Fruit fly (Drosophila melanogaster): Measurements from ENCODE around the gene CG33271.

The CG33271 gene

DNA sequence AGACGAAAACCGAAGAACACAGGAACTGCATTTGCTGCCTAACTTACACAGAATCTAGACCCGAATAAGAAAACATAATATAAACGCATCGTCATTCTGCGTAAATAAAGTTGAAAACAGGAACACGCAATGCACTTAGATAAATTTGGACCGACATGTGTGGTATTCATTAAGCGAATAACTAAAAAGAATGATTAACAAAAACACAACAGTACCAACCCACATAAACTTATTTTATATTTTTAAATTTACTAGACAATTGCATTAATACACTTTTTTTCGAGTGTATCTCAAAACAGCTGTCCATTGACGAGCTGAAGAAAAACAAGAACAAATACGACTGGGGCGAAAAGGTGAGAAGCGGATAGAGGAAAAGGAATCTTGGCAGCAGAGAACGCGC is 23.0 kb downstream of the CG33271 start (continued):
- peak; percentile 61 for TF ChIP-seq maf-S (GFP tag; optimal IDR thresholded peaks at IDR 0.05)
- TF ChIP-seq danr (GFP tag; IDR thresholded peaks at IDR 0.05): peak; percentile 69; the same call in 1 of the 2 replicates
- TF ChIP-seq CG6654 (GFP tag; optimal IDR thresholded peaks at IDR 0.05): peak; percentile 48
- TF ChIP-seq Bdp1 (GFP tag; optimal IDR thresholded peaks at IDR 0.05): peak; percentile 63
- TF ChIP-seq sens (GFP tag): peak; percentile 99
- TF ChIP-seq CG10267 (tag; optimal IDR thresholded peaks at IDR 0.05): peak; percentile 90
- TF ChIP-seq CG1024 (GFP tag; IDR thresholded peaks at IDR 0.05): peak; percentile 74
- TF ChIP-seq CG7839 (tag; optimal IDR thresholded peaks at IDR 0.05): peak; percentile 85
- TF ChIP-seq jigr1 (GFP tag; IDR thresholded peaks at IDR 0.05): no peak
- TF ChIP-seq nom (GFP tag; optimal IDR thresholded peaks at IDR 0.05): peak; percentile 26
- peak; percentile 63 for TF ChIP-seq cato (GFP tag; optimal IDR thresholded peaks at IDR 0.05; ENCODE audit: borderline replicate concordance)
- TF ChIP-seq CG6254 (GFP tag; optimal IDR thresholded peaks at IDR 0.05): peak; percentile 93
- TF ChIP-seq Pdp1 (GFP tag; optimal IDR thresholded peaks at IDR 0.05): peak; percentile 57 to 78
- peak; percentile 51 for TF ChIP-seq Bteb2 (GFP tag; optimal IDR thresholded peaks at IDR 0.05)
- no peak for TF ChIP-seq gcm2 (GFP tag; optimal IDR thresholded peaks at IDR 0.05)
- TF ChIP-seq p53 (GFP tag; optimal IDR thresholded peaks at IDR 0.05): peak; percentile 9
- no peak for TF ChIP-seq Dip2 (GFP tag; IDR thresholded peaks at IDR 0.05)
- peak; percentile 41 for TF ChIP-seq Hmr (GFP tag; optimal IDR thresholded peaks at IDR 0.05)
- TF ChIP-seq lov (optimal IDR thresholded peaks at IDR 0.05): no peak
- peak; percentile 92 for TF ChIP-seq lov (GFP tag; IDR thresholded peaks at IDR 0.05)
- peak; percentile 81 for TF ChIP-seq CG6689 (GFP tag; IDR thresholded peaks at IDR 0.05)
- peak; percentile 67; the same call in 2 of the 3 replicates for TF ChIP-seq CG7357 (GFP tag; IDR thresholded peaks at IDR 0.05)
- TF ChIP-seq ci (GFP tag; IDR thresholded peaks at IDR 0.05): peak; percentile 89
- TF ChIP-seq Nf-YB (GFP tag; optimal IDR thresholded peaks at IDR 0.05): peak; percentile 77
- peak; percentile 36; the same call in 1 of the 3 replicates for TF ChIP-seq Aef1 (GFP tag; IDR thresholded peaks at IDR 0.05)
- TF ChIP-seq so (GFP tag; IDR thresholded peaks at IDR 0.05): 0 out of 3 replicates have a peak, but pooled peaks have one; percentile 23
- no peak for TF ChIP-seq gfzf (GFP tag; optimal IDR thresholded peaks at IDR 0.05)
- peak; percentile 50 for TF ChIP-seq scrt (GFP tag; optimal IDR thresholded peaks at IDR 0.05)
- TF ChIP-seq Adf1 (GFP tag; IDR thresholded peaks at IDR 0.05): no peak
- peak in 1 of 3 experiments; percentile 94 for TF ChIP-seq Stat92E (GFP tag; optimal IDR thresholded peaks at IDR 0.05)
- peak; percentile 59 for TF ChIP-seq CG9437 (GFP tag; optimal IDR thresholded peaks at IDR 0.05)
- peak; percentile 69 for TF ChIP-seq bab2 (GFP tag; optimal IDR thresholded peaks at IDR 0.05)
- TF ChIP-seq CG3407 (GFP tag; optimal IDR thresholded peaks at IDR 0.05): peak; percentile 85
- TF ChIP-seq CG4617 (GFP tag; optimal IDR thresholded peaks at IDR 0.05; ENCODE audit: borderline replicate concordance): peak; percentile 60
- no peak for TF ChIP-seq CG5953 (GFP tag; IDR thresholded peaks at IDR 0.05)
- TF ChIP-seq CG17568 (GFP tag; optimal IDR thresholded peaks at IDR 0.05): peak; percentile 81
- 0 out of 2 replicates have a peak, but pooled peaks have one; percentile 9 for TF ChIP-seq MBD-R2 (GFP tag; IDR thresholded peaks at IDR 0.05)
- TF ChIP-seq tio (GFP tag; optimal IDR thresholded peaks at IDR 0.05): peak; percentile 78
- TF ChIP-seq CG1603 (tag; optimal IDR thresholded peaks at IDR 0.05): peak; percentile 92
- TF ChIP-seq Elba2 (GFP tag; optimal IDR thresholded peaks at IDR 0.05): peak; percentile 59
- peak; percentile 60 for TF ChIP-seq nau (GFP tag; optimal IDR thresholded peaks at IDR 0.05)
- TF ChIP-seq bbx (GFP tag; IDR thresholded peaks at IDR 0.05; ENCODE audit: partially characterized antibody): no peak
- peak; percentile 51 for TF ChIP-seq Meics (GFP tag; optimal IDR thresholded peaks at IDR 0.05)
- peak; percentile 87 for TF ChIP-seq sens-2 (GFP tag; IDR thresholded peaks at IDR 0.05)
- peak; percentile 79 for TF ChIP-seq CG17359 (tag; optimal IDR thresholded peaks at IDR 0.05)
- TF ChIP-seq fd64A (GFP tag; optimal IDR thresholded peaks at IDR 0.05): peak; percentile 74
- TF ChIP-seq sug (tag; optimal IDR thresholded peaks at IDR 0.05): peak; percentile 11
- peak; percentile 40 for TF ChIP-seq CrebB (tag; optimal IDR thresholded peaks at IDR 0.05)
- TF ChIP-seq mirr (GFP tag; optimal IDR thresholded peaks at IDR 0.05): no peak
- TF ChIP-seq PHDP (tag; optimal IDR thresholded peaks at IDR 0.05): peak; percentile 78

All from whole organism, embryonic.